Worm (Caenorhabditis elegans) whole organism, L4/young adult: ENCODE results near the gene mig-32.

Source experiments
- dao-5 ChIP-seq: sonication (generic microtip); optimal IDR thresholded peaks from 2 replicates; lab custom pipeline; 2016; ENCODE audit warnings: missing genotype, missing genetic modification characterization, moderate library complexity, missing compliant biosample characterization
- him-1 ChIP-seq: sonication (generic microtip); optimal IDR thresholded peaks from 2 replicates; lab custom pipeline; 2016; ENCODE audit warnings: missing genotype, missing genetic modification reagents, missing genetic modification characterization, missing compliant biosample characterization

ce11 chrIV:12122874-12123664 lies 31.1 kb upstream of the mig-32 start, which contains the start of gene aly-3:
- no peak for TF ChIP-seq dao-5
- no peak for TF ChIP-seq him-1
